Fruit fly (Drosophila melanogaster) whole organism, embryonic: ENCODE data around the gene ND-13A.
A peak's percentile ranks its signal among the peaks of the same experiment; 100 is the strongest.

Source experiments
- ATbp ChIP-seq: fragments of 200-800 bp; sonication (Bioruptor generic); optimal IDR thresholded peaks from 2 replicates; lab custom pipeline; 2017; ENCODE audit warnings: missing biosample characterization, mild to moderate bottlenecking, missing genetic modification characterization, missing genetic modification reagents
- B-H2 ChIP-seq: fragments of 200-800 bp; sonication (Bioruptor generic); optimal IDR thresholded peaks from 2 replicates; lab custom pipeline; 2018; ENCODE audit warnings: missing biosample characterization, mild to moderate bottlenecking, missing genetic modification characterization
- CG12104 ChIP-seq: fragments of 200-800 bp; sonication (Bioruptor generic); optimal IDR thresholded peaks from 3 replicates; lab custom pipeline; 2016; ENCODE audit warnings: missing biosample characterization, missing genetic modification characterization
- CG12299 ChIP-seq: fragments of 200-800 bp; sonication (Bioruptor generic); optimal IDR thresholded peaks from 2 replicates; lab custom pipeline; 2018; ENCODE audit warnings: missing biosample characterization, mild to moderate bottlenecking, missing genetic modification characterization
- CG12391 ChIP-seq: fragments of 200-800 bp; sonication (Bioruptor generic); optimal IDR thresholded peaks from 3 replicates; lab custom pipeline; 2018; ENCODE audit warnings: missing biosample characterization, mild to moderate bottlenecking, missing genetic modification characterization, moderate library complexity
- CG15011 ChIP-seq: fragments of 200-800 bp; sonication (Bioruptor generic); optimal IDR thresholded peaks from 3 replicates; lab custom pipeline; 2018; ENCODE audit warnings: missing biosample characterization, mild to moderate bottlenecking, missing genetic modification characterization
- CG16863 ChIP-seq: fragments of 200-800 bp; sonication (Bioruptor generic); optimal IDR thresholded peaks from 3 replicates; lab custom pipeline; 2016; ENCODE audit warnings: missing biosample characterization, missing genetic modification characterization
- CG17912 ChIP-seq: fragments of 200-800 bp; sonication (Bioruptor generic); optimal IDR thresholded peaks from 2 replicates; lab custom pipeline; 2018; ENCODE audit warnings: missing biosample characterization, mild to moderate bottlenecking, missing genetic modification characterization
- CG18476 ChIP-seq: fragments of 200-800 bp; sonication (Bioruptor generic); optimal IDR thresholded peaks from 2 replicates; lab custom pipeline; 2016; ENCODE audit warnings: missing biosample characterization, mild to moderate bottlenecking, missing genetic modification characterization
- CG2116 ChIP-seq: fragments of 200-800 bp; sonication (Bioruptor generic); optimal IDR thresholded peaks from 3 replicates; lab custom pipeline; 2018; ENCODE audit warnings: missing biosample characterization, mild to moderate bottlenecking, missing genetic modification characterization
- CG33557 ChIP-seq: fragments of 200-800 bp; sonication (Bioruptor generic); optimal IDR thresholded peaks from 2 replicates; lab custom pipeline; 2019; ENCODE audit warnings: missing biosample characterization, mild to moderate bottlenecking, missing genetic modification characterization, moderate library complexity
- CG3407 ChIP-seq: fragments of 200-800 bp; sonication (Bioruptor generic); optimal IDR thresholded peaks from 2 replicates; lab custom pipeline; 2018; ENCODE audit warnings: missing biosample characterization, mild to moderate bottlenecking, missing genetic modification characterization
- CG34376 ChIP-seq: fragments of 200-800 bp; sonication (Bioruptor generic); optimal IDR thresholded peaks from 2 replicates; lab custom pipeline; 2018; ENCODE audit warnings: missing biosample characterization, mild to moderate bottlenecking, missing genetic modification characterization
- CG4328 ChIP-seq: fragments of 200-800 bp; sonication (Bioruptor generic); optimal IDR thresholded peaks from 3 replicates; lab custom pipeline; 2017; ENCODE audit warnings: missing biosample characterization, missing genetic modification reagents, missing genetic modification characterization
- CG5245 ChIP-seq: fragments of 200-800 bp; sonication (Bioruptor generic); optimal IDR thresholded peaks from 3 replicates; lab custom pipeline; 2016; ENCODE audit warnings: missing biosample characterization, missing genetic modification characterization
- CG6765 ChIP-seq: fragments of 200-800 bp; sonication (Bioruptor generic); optimal IDR thresholded peaks from 3 replicates; lab custom pipeline; 2017; ENCODE audit warnings: missing biosample characterization, mild to moderate bottlenecking, missing genetic modification characterization
- CG6791 ChIP-seq: fragments of 200-800 bp; sonication (Bioruptor generic); IDR thresholded peaks from 3 replicates; pipeline ENCODE4 v1.3.6; 2022; ENCODE audit warnings: missing biosample characterization, missing genetic modification characterization; ENCODE audit not compliant: partially characterized antibody
- CG6813 ChIP-seq: fragments of 200-800 bp; sonication (Bioruptor generic); optimal IDR thresholded peaks from 2 replicates; lab custom pipeline; 2017; ENCODE audit warnings: missing biosample characterization, missing genetic modification characterization, mild to moderate bottlenecking, moderate library complexity, missing genetic modification reagents
- CG7271 ChIP-seq: fragments of 200-800 bp; sonication (Bioruptor generic); optimal IDR thresholded peaks from 2 replicates; lab custom pipeline; 2018; ENCODE audit warnings: missing biosample characterization, mild to moderate bottlenecking, missing genetic modification characterization, moderate library complexity
- CG7556 ChIP-seq: fragments of 200-800 bp; sonication (Bioruptor generic); optimal IDR thresholded peaks from 2 replicates; lab custom pipeline; 2017; ENCODE audit warnings: missing biosample characterization, mild to moderate bottlenecking, missing genetic modification characterization
- CG7928 ChIP-seq: fragments of 200-800 bp; sonication (Bioruptor generic); optimal IDR thresholded peaks from 2 replicates; lab custom pipeline; 2017; ENCODE audit warnings: missing biosample characterization, mild to moderate bottlenecking, missing genetic modification characterization
- CG9727 ChIP-seq: fragments of 200-800 bp; sonication (Bioruptor generic); optimal IDR thresholded peaks from 3 replicates; lab custom pipeline; 2017; ENCODE audit warnings: missing biosample characterization, mild to moderate bottlenecking, missing genetic modification characterization
- Camta ChIP-seq: fragments of 200-800 bp; sonication (Bioruptor generic); optimal IDR thresholded peaks from 2 replicates; lab custom pipeline; 2016; ENCODE audit warnings: missing biosample characterization, missing genetic modification characterization
- Deaf1 ChIP-seq: fragments of 200-800 bp; optimal IDR thresholded peaks from 3 replicates; lab custom pipeline; 2019; ENCODE audit warnings: missing biosample characterization, mild to moderate bottlenecking, missing genetic modification characterization, moderate library complexity
- Dek ChIP-seq: fragments of 200-800 bp; sonication (Bioruptor generic); optimal IDR thresholded peaks from 3 replicates; lab custom pipeline; 2019; ENCODE audit warnings: missing biosample characterization, mild to moderate bottlenecking, missing genetic modification characterization, moderate library complexity
- Doc3 ChIP-seq: fragments of 200-800 bp; sonication (Bioruptor generic); IDR thresholded peaks from 3 replicates; pipeline ENCODE4 v1.3.6; 2022; ENCODE audit warnings: missing biosample characterization, missing genetic modification characterization; ENCODE audit not compliant: partially characterized antibody
- GATAe ChIP-seq: fragments of 200-800 bp; sonication (Bioruptor generic); conservative IDR thresholded peaks from 2 replicates; pipeline ENCODE4 v1.3.6; 2022; ENCODE audit warnings: missing biosample characterization, missing genetic modification characterization
- Gsc ChIP-seq: fragments of 200-800 bp; sonication (Bioruptor generic); IDR thresholded peaks from 2 replicates; pipeline ENCODE4 v1.3.6; 2022; ENCODE audit warnings: missing biosample characterization, missing genetic modification characterization
- HHEX ChIP-seq: fragments of 200-800 bp; sonication (Bioruptor generic); optimal IDR thresholded peaks from 3 replicates; lab custom pipeline; 2017; ENCODE audit warnings: missing biosample characterization, mild to moderate bottlenecking, missing genetic modification characterization, missing genetic modification reagents
- Hmr ChIP-seq: fragments of 200-800 bp; sonication (Bioruptor generic); optimal IDR thresholded peaks from 3 replicates; lab custom pipeline; 2017; ENCODE audit warnings: mild to moderate bottlenecking, missing biosample characterization, missing genetic modification reagents, missing genetic modification characterization
- Hr39 ChIP-seq: fragments of >200 bp; optimal IDR thresholded peaks from 2 replicates; lab custom pipeline; 2017
- Hr78 ChIP-seq, 2 experiments: fragments of 200-800 bp in 1 of 2; fragments of >200 bp in 1 of 2; sonication (Bioruptor generic) in 1 of 2; optimal IDR thresholded peaks; 2 replicates each; lab custom pipeline; 2017 to 2019; ENCODE audit warnings: missing biosample characterization in 2 of 2, missing genetic modification characterization in 2 of 2, mild to moderate bottlenecking in 1 of 2, moderate library complexity in 1 of 2
- MBD-R2 ChIP-seq: fragments of 200-800 bp; sonication (Bioruptor generic); IDR thresholded peaks from 2 replicates; pipeline ENCODE4 v1.3.6; 2022; ENCODE audit warnings: missing biosample characterization, missing genetic modification characterization
- Neu2 ChIP-seq: fragments of 200-800 bp; sonication (Bioruptor generic); optimal IDR thresholded peaks from 3 replicates; lab custom pipeline; 2016; ENCODE audit warnings: missing biosample characterization, missing genetic modification characterization, borderline replicate concordance
- Sox100B ChIP-seq: fragments of 200-800 bp; sonication (Bioruptor generic); optimal IDR thresholded peaks from 3 replicates; lab custom pipeline; 2018; ENCODE audit warnings: missing biosample characterization, mild to moderate bottlenecking, missing genetic modification characterization
- Trl ChIP-seq, 3 experiments: fragments of >200 bp in 2 of 3; fragments of 200-800 bp in 1 of 3; sonication (Bioruptor generic) in 1 of 3; optimal IDR thresholded peaks; 2 replicates in 1 of 3; 3 replicates in 2 of 3; lab custom pipeline; 2016 to 2017; ENCODE audit warnings: missing biosample characterization in 1 of 3, missing genetic modification characterization in 1 of 3
- ara ChIP-seq: fragments of 200-800 bp; sonication (Bioruptor generic); IDR thresholded peaks from 2 replicates; pipeline ENCODE4 v1.3.6; 2022; ENCODE audit warnings: missing biosample characterization, missing genetic modification characterization
- bowl ChIP-seq: fragments of 200-800 bp; sonication (Bioruptor generic); IDR thresholded peaks from 2 replicates; pipeline ENCODE4 v1.3.6; 2022; ENCODE audit warnings: missing biosample characterization, missing genetic modification characterization
- cg ChIP-seq: fragments of 200-800 bp; sonication (Bioruptor generic); optimal IDR thresholded peaks from 3 replicates; lab custom pipeline; 2019; ENCODE audit warnings: missing biosample characterization, mild to moderate bottlenecking, missing genetic modification characterization, moderate library complexity
- ewg ChIP-seq: fragments of 200-800 bp; sonication (Bioruptor generic); optimal IDR thresholded peaks from 3 replicates; lab custom pipeline; 2017; ENCODE audit warnings: mild to moderate bottlenecking, missing biosample characterization, missing genetic modification reagents, missing genetic modification characterization
- her ChIP-seq: fragments of 200-800 bp; sonication (Bioruptor generic); optimal IDR thresholded peaks from 2 replicates; lab custom pipeline; 2016; ENCODE audit warnings: missing biosample characterization, missing genetic modification characterization
- hth ChIP-seq: fragments of >200 bp; optimal IDR thresholded peaks from 2 replicates; lab custom pipeline; 2017; ENCODE audit warnings: inconsistent platforms
- ind ChIP-seq: fragments of 200-800 bp; sonication (Bioruptor generic); optimal IDR thresholded peaks from 3 replicates; lab custom pipeline; 2016; ENCODE audit warnings: missing biosample characterization, missing genetic modification characterization
- maf-S ChIP-seq: fragments of 200-800 bp; sonication (Bioruptor generic); optimal IDR thresholded peaks from 2 replicates; lab custom pipeline; 2016; ENCODE audit warnings: missing biosample characterization, missing genetic modification characterization
- nerfin-1 ChIP-seq: fragments of 200-800 bp; sonication (Bioruptor generic); optimal IDR thresholded peaks from 3 replicates; lab custom pipeline; 2019; ENCODE audit warnings: missing biosample characterization, mild to moderate bottlenecking, missing genetic modification characterization, moderate library complexity
- pita ChIP-seq: fragments of 200-800 bp; sonication (Bioruptor generic); optimal IDR thresholded peaks from 2 replicates; lab custom pipeline; 2017; ENCODE audit warnings: missing biosample characterization, mild to moderate bottlenecking, missing genetic modification characterization
- sim ChIP-seq: fragments of 200-800 bp; sonication (Bioruptor generic); IDR thresholded peaks from 2 replicates; pipeline ENCODE4 v1.3.6; 2022; ENCODE audit warnings: missing biosample characterization, missing genetic modification characterization
- slou ChIP-seq: fragments of 200-800 bp; sonication (Bioruptor generic); optimal IDR thresholded peaks from 3 replicates; lab custom pipeline; 2016; ENCODE audit warnings: missing biosample characterization, missing genetic modification characterization
- trem ChIP-seq: fragments of 200-800 bp; optimal IDR thresholded peaks from 3 replicates; lab custom pipeline; 2019; ENCODE audit warnings: missing biosample characterization, mild to moderate bottlenecking, missing genetic modification characterization, moderate library complexity
- vvl ChIP-seq: fragments of 200-800 bp; sonication (Bioruptor generic); IDR thresholded peaks from 2 replicates; pipeline ENCODE4 v1.3.6; 2022; ENCODE audit warnings: missing biosample characterization, missing genetic modification characterization
- zfh1 ChIP-seq: fragments of 200-800 bp; sonication (Bioruptor generic); IDR thresholded peaks from 3 replicates; pipeline ENCODE4 v1.3.6; 2022; ENCODE audit warnings: missing biosample characterization, missing genetic modification characterization

Gene ND-13A

dm6 chr2L:5096761-5097160 is 3.3 kb downstream of the ND-13A start (continued):
- TF ChIP-seq Hr78 (GFP tag; optimal IDR thresholded peaks at IDR 0.05; lab: Kevin White, UChicago) (no peak), pita (GFP tag; lab: Kevin White, UChicago) (no peak), Trl (optimal IDR thresholded peaks at IDR 0.05; lab: Kevin White, UChicago) (peak; percentile 33 to 34), Trl (GFP tag; optimal IDR thresholded peaks at IDR 0.05; lab: Kevin White, UChicago) (peak; percentile 23), CG12391 (tag; lab: Kevin White, UChicago) (no peak), Dek (tag; lab: Kevin White, UChicago) (no peak), Hr39 (lab: Kevin White, UChicago) (no peak), trem (tag; lab: Kevin White, UChicago) (no peak), sim (GFP tag; lab: Robert Waterston, UW) (peak; percentile 55; the same call in 1 of the 2 replicates), CG9727 (GFP tag; lab: Kevin White, UChicago) (peak; percentile 9), CG17912 (peak; percentile 2), CG33557 (GFP tag; lab: Kevin White, UChicago) (no peak), HHEX (GFP tag; lab: Kevin White, UChicago) (peak; percentile 58), CG7928 (GFP tag; lab: Kevin White, UChicago) (no peak), CG6765 (GFP tag; lab: Kevin White, UChicago) (peak; percentile 85), CG4328 (peak; percentile 70), CG5245 (GFP tag; lab: Kevin White, UChicago) (no peak), Hmr (GFP tag; lab: Kevin White, UChicago) (peak; percentile 55), CG7271 (tag; lab: Kevin White, UChicago) (peak; percentile 15), CG12104 (no peak), CG18476 (GFP tag; lab: Kevin White, UChicago) (no peak), Sox100B (GFP tag; lab: Kevin White, UChicago) (no peak), CG12299 (tag; lab: Kevin White, UChicago) (peak; percentile 7), CG2116 (GFP tag; lab: Kevin White, UChicago) (no peak), CG15011 (no peak), MBD-R2 (GFP tag; lab: Robert Waterston, UW) (no peak), CG7556 (GFP tag; lab: Kevin White, UChicago) (no peak), Gsc (GFP tag; lab: Robert Waterston, UW) (no peak), Doc3 (GFP tag; lab: Robert Waterston, UW) (no peak), slou (GFP tag; lab: Kevin White, UChicago) (no peak), nerfin-1 (tag; lab: Kevin White, UChicago) (peak; percentile 53), maf-S (GFP tag; lab: Kevin White, UChicago) (no peak), CG6813 (GFP tag; lab: Kevin White, UChicago) (peak; percentile 89), vvl (GFP tag; lab: Robert Waterston, UW) (peak; percentile 33; the same call in 1 of the 2 replicates), ewg (GFP tag; lab: Kevin White, UChicago) (peak; percentile 87), GATAe (GFP tag; lab: Robert Waterston, UW) (no peak), CG6791 (GFP tag; lab: Robert Waterston, UW) (no peak), ind (GFP tag; lab: Kevin White, UChicago) (no peak), hth (lab: Kevin White, UChicago) (no peak), cg (no peak), ATbp (GFP tag; lab: Kevin White, UChicago) (peak; percentile 23), CG16863 (GFP tag; lab: Kevin White, UChicago) (no peak), B-H2 (GFP tag; lab: Kevin White, UChicago) (peak; percentile 64), zfh1 (GFP tag; lab: Robert Waterston, UW) (no peak), Neu2 (GFP tag; lab: Kevin White, UChicago) (no peak), Deaf1 (tag; lab: Kevin White, UChicago) (peak; percentile 16), ara (no peak), CG3407 (GFP tag; lab: Kevin White, UChicago) (no peak), bowl (GFP tag; lab: Robert Waterston, UW) (no peak), her (GFP tag; lab: Kevin White, UChicago) (peak; percentile 16), Camta (GFP tag; lab: Kevin White, UChicago) (no peak), CG34376 (GFP tag; lab: Kevin White, UChicago) (peak; percentile 91)
